Worm (Caenorhabditis elegans): ENCODE measurements around the gene F29A7.3.
A peak's percentile ranks its signal among the peaks of the same experiment; 100 is the strongest.

The F29A7.3 gene

DNA sequence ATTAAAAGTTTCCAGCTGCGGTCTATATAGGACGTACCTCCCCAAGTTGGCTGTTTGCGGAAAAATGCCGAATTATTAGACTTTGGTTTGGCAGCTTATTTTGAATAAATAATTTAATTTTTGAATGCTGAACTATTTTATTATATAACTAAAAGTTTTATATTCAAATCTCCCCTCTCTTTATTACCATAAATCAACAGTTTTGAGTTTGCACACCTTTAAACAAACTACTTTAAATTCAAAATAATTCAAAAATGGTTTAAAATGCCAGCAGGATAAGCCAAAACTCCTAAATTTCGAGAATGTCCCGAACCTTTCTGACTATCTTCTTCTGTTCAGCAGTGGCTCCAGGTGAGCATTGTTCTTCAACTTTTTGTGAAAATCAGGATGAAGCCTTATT lies 26.2 kb downstream of the F29A7.3 start, which contains the start of gene F08D12.3:
Gene F08D12.3 (plus strand): TSS at position 301 of the 400 bp plus-strand sequence.
- no peak for TF ChIP-seq sdz-12 (GFP tag; optimal IDR thresholded peaks at IDR 0.05)
- no peak for TF ChIP-seq gei-8 (GFP tag; optimal IDR thresholded peaks at IDR 0.05)
- TF ChIP-seq nhr-42 (GFP tag; IDR thresholded peaks at IDR 0.05) = no peak

DNA sequence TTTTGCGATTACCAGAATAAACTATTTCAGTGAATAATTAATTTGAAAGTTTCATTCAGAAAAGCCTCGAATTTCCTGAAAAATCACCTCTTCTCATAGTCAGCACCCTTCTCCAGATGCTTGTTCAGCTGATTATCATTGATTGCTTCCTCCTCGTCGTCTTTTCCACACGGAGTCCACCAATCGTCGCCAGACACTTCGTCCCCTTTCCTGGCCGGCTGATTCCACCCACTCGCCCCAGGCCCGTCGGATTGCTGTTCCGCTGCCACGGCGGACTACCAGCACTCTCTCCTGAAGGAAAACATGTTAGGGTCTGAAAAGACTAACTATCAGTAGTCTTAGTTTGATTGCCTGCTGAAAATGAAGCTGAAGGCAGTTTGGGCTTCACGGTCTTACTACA lies 27.7 kb downstream of the F29A7.3 start:
- TF ChIP-seq hlh-30 (tag; optimal IDR thresholded peaks at IDR 0.05; ENCODE audit: insufficient read depth) = no peak
- no peak for TF ChIP-seq zag-1 (tag; optimal IDR thresholded peaks at IDR 0.05)
- TF ChIP-seq unc-62 (GFP tag; optimal IDR thresholded peaks at IDR 0.05 in 1 of 2) = peak in 1 of 2 experiments; percentile 56
- no peak for TF ChIP-seq unc-62 (tag; optimal IDR thresholded peaks at IDR 0.05)
- TF ChIP-seq set-16 (GFP tag; IDR thresholded peaks at IDR 0.05) = peak; percentile 50; the same call in 1 of the 2 replicates
- no peak for TF ChIP-seq saeg-2 (GFP tag; IDR thresholded peaks at IDR 0.05)

DNA sequence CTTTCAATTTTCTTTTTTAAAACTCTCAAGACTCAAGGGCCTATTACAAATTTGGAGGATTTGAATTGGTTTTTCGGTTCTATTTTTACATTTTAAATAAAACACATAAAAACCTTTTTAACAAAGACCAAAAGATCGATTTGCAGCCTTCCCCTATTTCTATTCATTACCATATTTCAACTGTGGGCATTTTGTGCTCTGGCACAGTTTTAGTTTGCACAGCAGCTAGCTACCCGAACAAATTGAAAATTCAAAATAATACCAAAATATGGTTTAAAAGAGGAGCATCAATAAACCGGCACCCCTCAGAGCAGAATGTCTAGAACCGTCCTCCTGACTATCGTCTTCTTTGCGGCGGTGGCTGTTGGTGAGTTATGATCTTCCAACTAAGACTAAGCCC lies 28.3 kb downstream of the F29A7.3 start, which contains the start of gene F08D12.2:
Gene F08D12.2 (plus strand): TSS at position 301 of the 400 bp plus-strand sequence.
- TF ChIP-seq D1046.2 (GFP tag; IDR thresholded peaks at IDR 0.05) = no peak
- TF ChIP-seq gei-8 (GFP tag; optimal IDR thresholded peaks at IDR 0.05) = no peak
- TF ChIP-seq F49E8.2 (tag; optimal IDR thresholded peaks at IDR 0.05; ENCODE audit: borderline replicate concordance) = no peak
- TF ChIP-seq madf-5 (GFP tag; IDR thresholded peaks at IDR 0.05) = no peak
- TF ChIP-seq mdt-29 (GFP tag; IDR thresholded peaks at IDR 0.05) = no peak

DNA sequence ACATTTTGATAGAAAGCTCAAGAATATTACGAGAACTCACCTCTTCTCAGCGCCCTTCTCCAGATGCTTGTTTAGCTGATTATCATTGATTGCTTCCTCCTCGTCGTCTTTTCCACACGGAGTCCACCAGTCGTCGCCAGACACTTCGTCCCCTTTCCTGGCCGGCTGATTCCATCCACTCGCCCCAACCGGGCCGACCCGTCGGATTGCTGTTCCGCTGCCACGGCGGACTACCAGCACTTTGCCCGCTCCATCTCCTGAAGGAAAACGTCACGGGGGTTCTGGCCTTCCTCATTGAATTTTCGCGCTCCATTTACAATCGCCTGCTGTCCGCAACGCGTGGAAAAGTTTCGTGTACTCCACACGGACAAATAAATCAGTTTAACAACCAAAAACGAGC lies 30.3 kb downstream of the F29A7.3 start:
- TF ChIP-seq Y48G9A.11 (GFP tag; IDR thresholded peaks at IDR 0.05) (no peak), sdz-12 (GFP tag; optimal IDR thresholded peaks at IDR 0.05) (no peak), nhr-76 (tag; optimal IDR thresholded peaks at IDR 0.05) (no peak), set-16 (GFP tag; IDR thresholded peaks at IDR 0.05) (peak; percentile 86), Y5F2A.4 (GFP tag; optimal IDR thresholded peaks at IDR 0.05) (no peak)

DNA sequence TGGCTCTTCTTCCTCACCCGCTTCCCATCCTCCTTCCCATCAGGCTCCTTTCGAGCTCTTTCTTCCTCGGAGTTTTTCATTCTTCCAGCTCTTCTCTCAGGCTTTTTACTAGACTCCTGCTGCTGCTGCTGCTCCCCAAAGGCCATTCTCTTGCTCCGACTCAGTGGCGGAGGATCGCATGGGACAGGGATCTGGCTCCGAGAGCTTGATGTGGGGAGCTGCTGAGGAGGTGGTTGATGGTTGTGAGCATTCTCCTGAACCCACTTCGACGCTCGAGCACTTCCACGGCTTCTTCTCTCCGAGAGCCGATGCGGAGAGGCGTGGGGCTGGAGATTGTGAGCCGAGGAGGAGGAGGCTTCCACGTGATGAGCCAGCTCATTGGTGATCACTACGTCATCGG lies 32.7 kb downstream of the F29A7.3 start:
- TF ChIP-seq lin-39 (tag; optimal IDR thresholded peaks at IDR 0.05) = no peak
- TF ChIP-seq ztf-11 (tag; optimal IDR thresholded peaks at IDR 0.05) = no peak
- TF ChIP-seq set-16 (GFP tag; IDR thresholded peaks at IDR 0.05) = peak; percentile 92
- TF ChIP-seq unc-62 (GFP tag; optimal IDR thresholded peaks at IDR 0.05 in 1 of 2) = peak in 1 of 2 experiments; percentile 14
- no peak for TF ChIP-seq unc-62 (tag; optimal IDR thresholded peaks at IDR 0.05)
- TF ChIP-seq aha-1 (tag) = peak; percentile 37

DNA sequence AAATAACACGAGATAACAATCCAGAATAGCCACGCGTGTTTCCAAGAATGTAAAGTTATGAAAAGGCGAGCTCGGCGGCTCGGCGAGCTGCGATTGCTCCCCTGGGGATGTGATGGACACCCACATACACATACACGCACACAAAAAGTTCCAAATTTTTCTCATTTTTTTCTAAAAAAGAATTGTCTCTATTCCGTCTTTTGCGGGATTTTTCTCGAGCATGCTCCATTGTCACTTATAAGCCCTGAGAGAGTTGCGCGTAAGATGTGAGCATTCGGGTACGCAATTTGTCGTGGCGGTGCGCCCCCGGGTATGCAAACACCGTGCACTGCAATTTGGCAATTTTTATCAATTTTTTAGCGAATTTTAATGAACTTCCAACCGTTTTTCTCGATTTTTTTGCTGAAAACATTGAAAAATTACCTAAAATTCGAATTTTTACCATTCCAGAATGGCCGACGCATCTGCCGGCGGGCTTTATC lies 34.0 kb downstream of the F29A7.3 start, which contains the start of the genes F08D12.12 and srpa-72:
Gene F08D12.12 (minus strand): TSS at position 51 of the 482 bp plus-strand sequence.
Gene srpa-72 (plus strand): TSS at position 451 of the 482 bp plus-strand sequence.
- TF ChIP-seq mep-1 (tag; optimal IDR thresholded peaks at IDR 0.05) (no peak), rbr-2 (tag; optimal IDR thresholded peaks at IDR 0.05) (peak; percentile 21), snpc-4 (tag; optimal IDR thresholded peaks at IDR 0.05) (no peak), unc-62 (GFP tag; optimal IDR thresholded peaks at IDR 0.05 in 1 of 2) (peak in 1 of 2 experiments; percentile 55), unc-62 (tag; optimal IDR thresholded peaks at IDR 0.05) (no peak), nhr-42 (GFP tag; IDR thresholded peaks at IDR 0.05) (no peak), hmg-1.1 (GFP tag; IDR thresholded peaks at IDR 0.05) (peak; percentile 59), ceh-20 (GFP tag; IDR thresholded peaks at IDR 0.05) (0 out of 2 replicates have a peak, but pooled peaks have one; percentile 9), mes-2 (tag; optimal IDR thresholded peaks at IDR 0.05; ENCODE audit: poor library complexity, severe bottlenecking) (peak; percentile 74), ceh-44 (GFP tag; IDR thresholded peaks at IDR 0.05) (0 out of 2 replicates have a peak, but pooled peaks have one; percentile 28), hlh-11 (tag; optimal IDR thresholded peaks at IDR 0.05) (peak; percentile 28), hif-1 (tag; optimal IDR thresholded peaks at IDR 0.05) (peak in 1 of 2 experiments; percentile 21), dpl-1 (GFP tag; optimal IDR thresholded peaks at IDR 0.05) (peak; percentile 37)

Data from whole organism, L4 larva.